Fruit fly (Drosophila melanogaster): Measurements from ENCODE around the gene CG15332.

The CG15332 gene

dm6 chrX:7976976-7977834 lies 21.4 kb upstream of the CG15332 start (continued):
- TF ChIP-seq CG10631 (GFP tag; optimal IDR thresholded peaks at IDR 0.05) (peak; percentile 28), Ets96B (tag; optimal IDR thresholded peaks at IDR 0.05) (peak; percentile 2), Met (GFP tag; optimal IDR thresholded peaks at IDR 0.05) (no peak), Lpt (GFP tag; optimal IDR thresholded peaks at IDR 0.05) (no peak), CG8119 (GFP tag; IDR thresholded peaks at IDR 0.05) (no peak), CG32006 (GFP tag; optimal IDR thresholded peaks at IDR 0.05) (peak; percentile 43), topi (GFP tag; optimal IDR thresholded peaks at IDR 0.05) (peak; percentile 24), spab (GFP tag; optimal IDR thresholded peaks at IDR 0.05) (no peak), CG11294 (GFP tag; IDR thresholded peaks at IDR 0.05) (no peak), Sox14 (GFP tag; optimal IDR thresholded peaks at IDR 0.05) (no peak), OdsH (GFP tag; optimal IDR thresholded peaks at IDR 0.05) (peak; percentile 10), Eip78C (GFP tag) (peak; percentile 67), salr (GFP tag; optimal IDR thresholded peaks at IDR 0.05) (no peak), net (GFP tag; optimal IDR thresholded peaks at IDR 0.05) (no peak), CG3919 (GFP tag; optimal IDR thresholded peaks at IDR 0.05) (no peak)

- TF ChIP-seq CG6163 (GFP tag; IDR thresholded peaks at IDR 0.05) (peak; percentile 60; the same call in 2 of the 3 replicates), Sox102F (GFP tag; optimal IDR thresholded peaks at IDR 0.05) (peak; percentile 35), lz (GFP tag; optimal IDR thresholded peaks at IDR 0.05) (peak; percentile 38), CG6808 (GFP tag; optimal IDR thresholded peaks at IDR 0.05) (no peak), CG15336 (GFP tag; IDR thresholded peaks at IDR 0.05) (peak; percentile 59), CG3919 (GFP tag; optimal IDR thresholded peaks at IDR 0.05) (peak; percentile 42), Eip93F (GFP tag; optimal IDR thresholded peaks at IDR 0.05) (no peak), Hr4 (GFP tag; optimal IDR thresholded peaks at IDR 0.05) (peak; percentile 61), OdsH (GFP tag; optimal IDR thresholded peaks at IDR 0.05) (peak; percentile 44), ss (GFP tag; optimal IDR thresholded peaks at IDR 0.05) (no peak), Ets21C (GFP tag; optimal IDR thresholded peaks at IDR 0.05) (peak; percentile 9), CG6854 (GFP tag; optimal IDR thresholded peaks at IDR 0.05) (no peak), CG8632 (GFP tag; optimal IDR thresholded peaks at IDR 0.05) (peak; percentile 27), esn (GFP tag; optimal IDR thresholded peaks at IDR 0.05) (peak; percentile 51), CG32006 (GFP tag; optimal IDR thresholded peaks at IDR 0.05) (peak; percentile 67), Blimp-1 (GFP tag; optimal IDR thresholded peaks at IDR 0.05) (no peak), Hr38 (GFP tag; optimal IDR thresholded peaks at IDR 0.05) (no peak), CG8319 (GFP tag; optimal IDR thresholded peaks at IDR 0.05) (no peak), Smox (GFP tag; optimal IDR thresholded peaks at IDR 0.05) (peak; percentile 31), CG6276 (GFP tag; optimal IDR thresholded peaks at IDR 0.05) (peak; percentile 45), dac (GFP tag; optimal IDR thresholded peaks at IDR 0.05) (peak; percentile 1), cyc (GFP tag; optimal IDR thresholded peaks at IDR 0.05) (peak; percentile 37), CG8119 (GFP tag; IDR thresholded peaks at IDR 0.05) (peak; percentile 45; the same call in 2 of the 3 replicates), CG9139 (GFP tag; optimal IDR thresholded peaks at IDR 0.05) (no peak), pdm3 (GFP tag; optimal IDR thresholded peaks at IDR 0.05) (peak; percentile 44), CG34406 (GFP tag; optimal IDR thresholded peaks at IDR 0.05) (peak; percentile 41), CG7368 (GFP tag; optimal IDR thresholded peaks at IDR 0.05) (no peak), CG1621 (tag; optimal IDR thresholded peaks at IDR 0.05) (no peak), acj6 (GFP tag; optimal IDR thresholded peaks at IDR 0.05) (peak; percentile 36), vri (GFP tag; optimal IDR thresholded peaks at IDR 0.05) (no peak), CG11294 (GFP tag; IDR thresholded peaks at IDR 0.05) (no peak), Ets96B (tag; optimal IDR thresholded peaks at IDR 0.05) (peak; percentile 7), Sox15 (GFP tag; optimal IDR thresholded peaks at IDR 0.05) (no peak), Eip78C (GFP tag) (peak; percentile 87), CG10669 (GFP tag; optimal IDR thresholded peaks at IDR 0.05) (peak; percentile 17), Eip75B (GFP tag; optimal IDR thresholded peaks at IDR 0.05) (peak; percentile 35), fkh (GFP tag; optimal IDR thresholded peaks at IDR 0.05) (no peak), CG4318 (GFP tag; optimal IDR thresholded peaks at IDR 0.05) (peak; percentile 10)
Measured at dm6 chrX:7975516-7976257, 19.9 kb upstream of the CG15332 start.

All from whole organism, prepupa.